Worm (Caenorhabditis elegans) whole organism, early embryonic: Measurements from ENCODE around the gene rars-1.

ENCODE experiments used
- B0310.2 ChIP-seq: sonication (generic microtip); optimal IDR thresholded peaks from 2 replicates; lab custom pipeline; 2016; ENCODE audit warnings: mild to moderate bottlenecking, missing genetic modification characterization, missing compliant biosample characterization
- F13C5.2 ChIP-seq: sonication (generic microtip); optimal IDR thresholded peaks from 2 replicates; lab custom pipeline; 2017; ENCODE audit warnings: mild to moderate bottlenecking, missing genetic modification characterization, inconsistent platforms, missing compliant biosample characterization
- aly-1 ChIP-seq: sonication (generic microtip); optimal IDR thresholded peaks from 2 replicates; lab custom pipeline; 2016; ENCODE audit warnings: missing genetic modification characterization, missing compliant biosample characterization
- ama-1 ChIP-seq: fragments of 150-350 bp; optimal IDR thresholded peaks from 2 replicates; lab custom pipeline; 2014
- ceh-13 ChIP-seq: fragments of 200-800 bp; sonication (Bioruptor generic); optimal IDR thresholded peaks from 2 replicates; lab custom pipeline; 2018; ENCODE audit warnings: mild to moderate bottlenecking, missing genetic modification characterization, missing compliant biosample characterization
- ceh-36 ChIP-seq: sonication (generic microtip); optimal IDR thresholded peaks from 2 replicates; lab custom pipeline; 2016; ENCODE audit warnings: missing genetic modification characterization, inconsistent platforms, missing compliant biosample characterization
- ets-7 ChIP-seq: sonication (generic microtip); optimal IDR thresholded peaks from 2 replicates; lab custom pipeline; 2016; ENCODE audit warnings: missing genotype, missing genetic modification characterization, missing compliant biosample characterization
- flt-1 ChIP-seq: fragments of 200-800 bp; sonication (Bioruptor generic); IDR thresholded peaks from 2 replicates; pipeline ENCODE4 v1.3.6; 2022; ENCODE audit warnings: missing genetic modification characterization, missing compliant biosample characterization
- hmbx-1 ChIP-seq: sonication (generic microtip); optimal IDR thresholded peaks from 2 replicates; lab custom pipeline; 2016; ENCODE audit warnings: mild to moderate bottlenecking, missing genetic modification characterization, missing compliant biosample characterization
- hmg-4 ChIP-seq: fragments of 200-800 bp; sonication (Bioruptor generic); optimal IDR thresholded peaks from 2 replicates; lab custom pipeline; 2018; ENCODE audit warnings: mild to moderate bottlenecking, missing genetic modification characterization, missing compliant biosample characterization
- hnd-1 ChIP-seq: sonication (generic microtip); optimal IDR thresholded peaks from 2 replicates; lab custom pipeline; 2016; ENCODE audit warnings: missing genetic modification characterization, missing compliant biosample characterization
- pes-1 ChIP-seq: fragments of 200-800 bp; sonication (Bioruptor generic); IDR thresholded peaks from 2 replicates; pipeline ENCODE4 v1.3.6; 2022; ENCODE audit warnings: missing genetic modification reagents, missing genetic modification characterization, missing compliant biosample characterization
- scrt-1 ChIP-seq: fragments of 200-800 bp; sonication (Bioruptor generic); IDR thresholded peaks from 2 replicates; pipeline ENCODE4 v1.3.6; 2022; ENCODE audit warnings: missing genetic modification characterization, missing compliant biosample characterization
- sea-1 ChIP-seq: fragments of 200-800 bp; sonication (Bioruptor generic); conservative IDR thresholded peaks from 2 replicates; pipeline ENCODE4 v1.3.6; 2022; ENCODE audit warnings: missing genetic modification characterization, missing compliant biosample characterization
- tbx-11 ChIP-seq: fragments of 200-800 bp; sonication (Bioruptor generic); IDR thresholded peaks from 2 replicates; pipeline ENCODE4 v1.3.6; 2022; ENCODE audit warnings: missing genetic modification characterization, missing compliant biosample characterization
- tbx-37 ChIP-seq: fragments of 200-800 bp; sonication (Bioruptor generic); conservative IDR thresholded peaks from 2 replicates; pipeline ENCODE4 v1.3.6; 2022; ENCODE audit warnings: missing genetic modification reagents, missing genetic modification characterization, missing compliant biosample characterization
- tra-4 ChIP-seq: sonication (generic microtip); optimal IDR thresholded peaks from 2 replicates; lab custom pipeline; 2017; ENCODE audit warnings: missing genetic modification characterization, missing compliant biosample characterization

Gene rars-1

ce11 chrIII:4890997-4891396 lies 26.0 kb downstream of the rars-1 start, which contains the start of gene F26F4.5:
Gene F26F4.5, minus strand, starts transcription at chrIII:4891252.
- no peak for TF ChIP-seq flt-1
- no peak for TF ChIP-seq B0310.2 (tag; lab: Kevin White, UChicago)
- TF ChIP-seq ceh-36 (tag; lab: Kevin White, UChicago): no peak
- TF ChIP-seq hmbx-1 (tag; lab: Kevin White, UChicago): no peak
- no peak for TF ChIP-seq ets-7
- no peak for TF ChIP-seq F13C5.2 (tag; lab: Kevin White, UChicago)
- no peak for TF ChIP-seq sea-1 (GFP tag; lab: Robert Waterston, UW)
- no peak for TF ChIP-seq tbx-37 (GFP tag; lab: Robert Waterston, UW)
- no peak for TF ChIP-seq ama-1 (lab: Kevin White, UChicago)

- TF ChIP-seq hnd-1 (no peak), tra-4 (tag; lab: Kevin White, UChicago) (no peak), ets-7 (no peak), ceh-36 (tag; lab: Kevin White, UChicago) (no peak), aly-1 (tag; lab: Kevin White, UChicago) (no peak), hmbx-1 (tag; lab: Kevin White, UChicago) (no peak), B0310.2 (tag; lab: Kevin White, UChicago) (no peak), ama-1 (lab: Kevin White, UChicago) (no peak), sea-1 (GFP tag; lab: Robert Waterston, UW) (no peak), pes-1 (no peak), tbx-11 (no peak), F13C5.2 (tag; lab: Kevin White, UChicago) (no peak), tbx-37 (GFP tag; lab: Robert Waterston, UW) (no peak), hmg-4 (GFP tag; lab: Kevin White, UChicago) (no peak), ceh-13 (GFP tag; lab: Kevin White, UChicago) (no peak), flt-1 (no peak), scrt-1 (no peak)
These were observed 29.7 kb downstream of the rars-1 start, which contains the start of gene clec-6 for ce11 chrIII:4887291-4887690. Gene clec-6, minus strand, starts transcription at chrIII:4887444.

ce11 chrIII:4883429-4883828 lies 33.5 kb downstream of the rars-1 start, which contains the start of gene clec-5:
Gene clec-5, minus strand, starts transcription at chrIII:4883606.
- TF ChIP-seq ceh-13 (GFP tag; lab: Kevin White, UChicago) (no peak), flt-1 (no peak), pes-1 (no peak), ama-1 (lab: Kevin White, UChicago) (no peak), ets-7 (no peak), tbx-37 (GFP tag; lab: Robert Waterston, UW) (no peak), B0310.2 (tag; lab: Kevin White, UChicago) (no peak), scrt-1 (no peak), hmbx-1 (tag; lab: Kevin White, UChicago) (no peak), sea-1 (GFP tag; lab: Robert Waterston, UW) (no peak), hmg-4 (GFP tag; lab: Kevin White, UChicago) (no peak), F13C5.2 (tag; lab: Kevin White, UChicago) (no peak), aly-1 (tag; lab: Kevin White, UChicago) (no peak), ceh-36 (tag; lab: Kevin White, UChicago) (no peak), tra-4 (tag; lab: Kevin White, UChicago) (no peak), hnd-1 (no peak)

- no peak for TF ChIP-seq hmbx-1 (tag; lab: Kevin White, UChicago)
- TF ChIP-seq sea-1 (GFP tag; lab: Robert Waterston, UW): no peak
- TF ChIP-seq aly-1 (tag; lab: Kevin White, UChicago): no peak
- no peak for TF ChIP-seq ceh-13 (GFP tag; lab: Kevin White, UChicago)
- no peak for TF ChIP-seq ceh-36 (tag; lab: Kevin White, UChicago)
- TF ChIP-seq scrt-1: no peak
These were observed 35.0 kb downstream of the rars-1 start for ce11 chrIII:4881955-4882354.

- TF ChIP-seq B0310.2 (tag; lab: Kevin White, UChicago) (no peak), F13C5.2 (tag; lab: Kevin White, UChicago) (no peak), hnd-1 (no peak), ceh-36 (tag; lab: Kevin White, UChicago) (no peak), ceh-13 (GFP tag; lab: Kevin White, UChicago) (no peak), hmg-4 (GFP tag; lab: Kevin White, UChicago) (no peak), hmbx-1 (tag; lab: Kevin White, UChicago) (no peak), flt-1 (no peak)
These were observed 37.5 kb downstream of the rars-1 start, which contains the start of gene C35D10.1 for ce11 chrIII:4879445-4879844. Gene C35D10.1, plus strand, starts transcription at chrIII:4879745.

- no peak for TF ChIP-seq ets-7
- TF ChIP-seq hmg-4 (GFP tag; lab: Kevin White, UChicago): peak; percentile 35
These were observed 38.7 kb downstream of the rars-1 start, which contains the start of the genes tost-1 and arx-6 for ce11 chrIII:4878281-4878680. Gene tost-1, minus strand, starts transcription at chrIII:4878311. Gene arx-6, plus strand, starts transcription at chrIII:4878658.

ce11 chrIII:4875663-4876062 lies 41.3 kb downstream of the rars-1 start:
- no peak for TF ChIP-seq tra-4 (tag; lab: Kevin White, UChicago)
- no peak for TF ChIP-seq ets-7

ce11 chrIII:4874671-4875070 lies 42.3 kb downstream of the rars-1 start, which contains the start of gene C35D10.12:
Gene C35D10.12, minus strand, starts transcription at chrIII:4874771.
- no peak for TF ChIP-seq flt-1
- TF ChIP-seq ama-1 (lab: Kevin White, UChicago): no peak
- TF ChIP-seq F13C5.2 (tag; lab: Kevin White, UChicago): no peak
- TF ChIP-seq aly-1 (tag; lab: Kevin White, UChicago): no peak
- TF ChIP-seq scrt-1: no peak
- no peak for TF ChIP-seq pes-1
- no peak for TF ChIP-seq sea-1 (GFP tag; lab: Robert Waterston, UW)
